Worm (Caenorhabditis elegans) whole organism, young adult: Measurements from ENCODE around the gene npr-20.

Source experiments
- B0035.1 ChIP-seq: sonication (generic microtip); optimal IDR thresholded peaks from 2 replicates; lab custom pipeline; 2016; ENCODE audit warnings: missing genetic modification characterization, mild to moderate bottlenecking, missing compliant biosample characterization, missing genotype, missing genetic modification reagents
- T07F8.4 ChIP-seq: sonication (generic microtip); optimal IDR thresholded peaks from 2 replicates; lab custom pipeline; 2016; ENCODE audit warnings: mild to moderate bottlenecking, missing genetic modification characterization, moderate library complexity, missing compliant biosample characterization
- akir-1 ChIP-seq: fragments of 200-800 bp; sonication (Bioruptor generic); optimal IDR thresholded peaks from 2 replicates; lab custom pipeline; 2018; ENCODE audit warnings: mild to moderate bottlenecking, missing genetic modification characterization, moderate library complexity, missing compliant biosample characterization
- ama-1 ChIP-seq, 3 experiments: fragments of 150-350 bp in 1 of 3; sonication (generic microtip) in 2 of 3; optimal IDR thresholded peaks; 2 replicates each; lab custom pipeline; 2014 to 2018; ENCODE audit warnings: missing biosample characterization in 2 of 3, missing genetic modification characterization in 2 of 3, missing genetic modification reagents in 2 of 3
- attf-5 ChIP-seq: fragments of 200-800 bp; sonication (Bioruptor generic); optimal IDR thresholded peaks from 2 replicates; lab custom pipeline; 2018; ENCODE audit warnings: mild to moderate bottlenecking, missing genetic modification characterization, missing compliant biosample characterization
- ceh-58 ChIP-seq: fragments of 200-800 bp; sonication (Bioruptor generic); IDR thresholded peaks from 2 replicates; pipeline ENCODE4 v1.3.6; 2022; ENCODE audit warnings: missing genetic modification characterization, missing compliant biosample characterization
- egl-18 ChIP-seq: fragments of 200-800 bp; sonication (Bioruptor generic); IDR thresholded peaks from 2 replicates; pipeline ENCODE4 v1.3.6; 2022; ENCODE audit warnings: missing genetic modification reagents, missing genetic modification characterization, missing compliant biosample characterization
- hrde-1 ChIP-seq: sonication (generic microtip); optimal IDR thresholded peaks from 2 replicates; lab custom pipeline; 2016; ENCODE audit warnings: missing genetic modification characterization, mild to moderate bottlenecking, missing compliant biosample characterization, moderate library complexity, missing genotype, missing genetic modification reagents, borderline replicate concordance
- let-607 ChIP-seq, 2 experiments: fragments of 200-800 bp in 1 of 2; sonication (Bioruptor generic) in 1 of 2; sonication (generic microtip) in 1 of 2; optimal IDR thresholded peaks; 2 replicates each; lab custom pipeline; 2016 to 2018; ENCODE audit warnings: mild to moderate bottlenecking in 2 of 2, missing compliant biosample characterization in 2 of 2, missing genetic modification characterization in 2 of 2, moderate library complexity in 2 of 2, missing genotype in 1 of 2
- mcd-1 ChIP-seq: fragments of 200-800 bp; sonication (Bioruptor generic); IDR thresholded peaks from 2 replicates; pipeline ENCODE4 v1.3.6; 2022; ENCODE audit warnings: missing genetic modification reagents, missing genetic modification characterization, missing compliant biosample characterization
- snpc-1.1 ChIP-seq: sonication (generic microtip); optimal IDR thresholded peaks from 2 replicates; lab custom pipeline; 2017; ENCODE audit warnings: missing genetic modification characterization, mild to moderate bottlenecking, missing compliant biosample characterization, antibody characterized with exemption, moderate library complexity, missing genotype, missing genetic modification reagents; ENCODE audit not compliant: insufficient read depth
- snpc-1.3 ChIP-seq: sonication (generic microtip); optimal IDR thresholded peaks from 2 replicates; lab custom pipeline; 2017; ENCODE audit warnings: missing genetic modification characterization, mild to moderate bottlenecking, missing compliant biosample characterization, antibody characterized with exemption, moderate library complexity, missing genotype, missing genetic modification reagents; ENCODE audit not compliant: insufficient read depth
- sptf-2 ChIP-seq: fragments of 200-800 bp; sonication (Bioruptor generic); optimal IDR thresholded peaks from 2 replicates; lab custom pipeline; 2018; ENCODE audit warnings: mild to moderate bottlenecking, missing genetic modification characterization, missing compliant biosample characterization

Gene npr-20

DNA sequence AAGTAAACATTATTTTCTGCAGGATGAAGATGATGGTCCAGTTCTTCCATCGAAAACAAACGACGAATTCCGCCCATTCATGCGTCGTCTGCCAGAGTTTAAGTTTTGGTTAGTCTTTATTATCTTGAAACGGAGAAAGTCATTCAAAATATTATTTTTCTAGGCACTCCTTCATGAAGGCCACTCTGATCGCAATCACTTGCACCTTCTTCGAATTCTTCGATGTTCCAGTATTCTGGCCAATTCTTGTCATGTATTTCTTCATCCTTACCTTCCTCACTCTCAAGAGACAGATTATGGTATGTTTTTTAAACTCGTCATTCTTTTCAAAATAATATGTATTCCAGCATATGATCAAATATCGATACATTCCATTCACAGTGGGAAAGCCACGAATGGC, 53.2 kb downstream of the npr-20 start:
- TF ChIP-seq snpc-1.1 (no peak), B0035.1 (tag; lab: Kevin White, UChicago) (no peak), ceh-58 (no peak), ama-1 (optimal IDR thresholded peaks at IDR 0.05; lab: Kevin White, UChicago) (peak; percentile 72), ama-1 (GFP tag; optimal IDR thresholded peaks at IDR 0.05; lab: Kevin White, UChicago) (no peak), mcd-1 (no peak)

DNA sequence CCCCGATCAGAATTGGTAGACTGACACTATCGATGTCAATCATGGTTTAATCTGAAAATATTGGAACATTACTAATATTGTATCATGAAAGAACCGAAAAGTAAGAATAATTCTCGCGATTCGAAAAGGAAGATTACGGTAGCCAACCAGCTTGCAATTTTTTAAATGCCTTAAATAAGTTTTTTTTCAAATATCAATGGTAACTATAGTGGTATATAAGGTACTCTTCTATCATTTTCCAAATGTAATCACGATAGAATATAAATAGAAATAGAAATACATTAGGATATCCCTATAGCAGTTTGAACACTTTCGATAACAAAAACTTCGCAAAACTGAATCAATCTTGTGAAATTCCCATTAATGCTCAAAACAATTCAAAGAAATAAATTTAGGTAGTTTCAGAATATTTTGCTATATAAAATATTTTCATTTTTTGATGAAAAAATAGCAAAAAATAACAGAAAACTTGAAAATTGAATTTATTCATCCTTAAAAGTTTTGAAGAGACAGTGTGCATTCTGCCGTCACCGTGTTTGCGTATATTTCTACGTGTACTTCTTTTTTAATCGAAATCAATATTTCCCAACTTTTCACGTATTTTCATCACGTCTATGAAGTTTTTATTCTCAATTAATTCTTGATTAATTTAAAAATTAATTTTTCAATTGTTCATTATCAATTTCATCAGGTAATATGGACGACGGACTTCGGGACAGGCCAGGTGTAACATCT, 54.1 kb downstream of the npr-20 start, which contains the start of the genes F46C5.9 and rer-1:
Gene F46C5.9, minus strand, starts transcription at position 51 of the 735 bp plus-strand sequence.
Gene rer-1, plus strand, starts transcription at position 692 of the 735 bp plus-strand sequence.
- TF ChIP-seq sptf-2 (no peak), snpc-1.3 (tag; lab: Kevin White, UChicago) (peak; percentile 8), attf-5 (peak; percentile 38), hrde-1 (tag; lab: Kevin White, UChicago) (no peak), egl-18 (GFP tag; lab: Robert Waterston, UW) (no peak), let-607 (tag; optimal IDR thresholded peaks at IDR 0.05; lab: Kevin White, UChicago) (peak; percentile 4 to 84), akir-1 (GFP tag; lab: Kevin White, UChicago) (no peak), T07F8.4 (tag; lab: Kevin White, UChicago) (no peak)
